Worm (Caenorhabditis elegans) whole organism, mixed stage, embryonic: Measurements from ENCODE around the gene mvb-12.

Experiments
- bed-3 ChIP-seq: fragments of 200-800 bp; sonication (Bioruptor generic); optimal IDR thresholded peaks from 3 replicates; lab custom pipeline; 2018; ENCODE audit warnings: mild to moderate bottlenecking, missing genetic modification characterization, moderate library complexity, missing compliant biosample characterization
- blmp-1 ChIP-seq: fragments of 150-350 bp; optimal IDR thresholded peaks from 2 replicates; lab custom pipeline; 2014; ENCODE audit warnings: missing biosample characterization, missing genetic modification characterization
- ceh-39 ChIP-seq: fragments of 150-350 bp; optimal IDR thresholded peaks from 2 replicates; lab custom pipeline; 2014; ENCODE audit warnings: missing biosample characterization, missing genetic modification characterization
- ces-1 ChIP-seq: fragments of 150-350 bp; optimal IDR thresholded peaks from 2 replicates; lab custom pipeline; 2014; ENCODE audit warnings: missing biosample characterization, missing genetic modification reagents, missing genetic modification characterization
- drap-1 ChIP-seq: fragments of 200-800 bp; sonication (Bioruptor generic); optimal IDR thresholded peaks from 3 replicates; lab custom pipeline; 2018; ENCODE audit warnings: mild to moderate bottlenecking, missing genetic modification characterization, missing compliant biosample characterization
- elt-1 ChIP-seq: sonication (generic microtip); optimal IDR thresholded peaks from 2 replicates; lab custom pipeline; 2017; ENCODE audit warnings: missing genetic modification characterization, mild to moderate bottlenecking, missing compliant biosample characterization, antibody characterized with exemption, moderate library complexity, borderline replicate concordance; ENCODE audit not compliant: insufficient read depth
- flh-1 ChIP-seq: fragments of 200-800 bp; sonication (Bioruptor generic); optimal IDR thresholded peaks from 2 replicates; lab custom pipeline; 2018; ENCODE audit warnings: mild to moderate bottlenecking, missing genetic modification characterization, moderate library complexity, missing compliant biosample characterization
- ham-2 ChIP-seq: fragments of 200-800 bp; sonication (Bioruptor generic); optimal IDR thresholded peaks from 2 replicates; lab custom pipeline; 2018; ENCODE audit warnings: mild to moderate bottlenecking, missing genetic modification characterization, missing compliant biosample characterization
- hlh-1 ChIP-seq: fragments of 150-350 bp; optimal IDR thresholded peaks from 2 replicates; lab custom pipeline; 2014; ENCODE audit warnings: missing biosample characterization, missing genetic modification reagents, missing genetic modification characterization
- lsy-2 ChIP-seq: fragments of 150-350 bp; optimal IDR thresholded peaks from 2 replicates; lab custom pipeline; 2014; ENCODE audit warnings: missing biosample characterization, missing genetic modification characterization
- mab-5 ChIP-seq: fragments of 150-350 bp; optimal IDR thresholded peaks from 2 replicates; lab custom pipeline; 2014; ENCODE audit warnings: missing biosample characterization, missing genetic modification characterization
- mls-2 ChIP-seq: sonication (generic microtip); optimal IDR thresholded peaks from 2 replicates; lab custom pipeline; 2016; ENCODE audit warnings: mild to moderate bottlenecking, missing genetic modification characterization, moderate library complexity, missing compliant biosample characterization
- nhr-12 ChIP-seq: fragments of 150-350 bp; optimal IDR thresholded peaks from 2 replicates; lab custom pipeline; 2014; ENCODE audit warnings: missing biosample characterization, missing genetic modification characterization
- nhr-2 ChIP-seq: fragments of 150-350 bp; optimal IDR thresholded peaks from 2 replicates; lab custom pipeline; 2014; ENCODE audit warnings: missing biosample characterization, missing genetic modification characterization
- nhr-237 ChIP-seq: fragments of 150-350 bp; optimal IDR thresholded peaks from 2 replicates; lab custom pipeline; 2014; ENCODE audit warnings: missing biosample characterization, missing genetic modification characterization
- nhr-28 ChIP-seq: fragments of 150-350 bp; optimal IDR thresholded peaks from 2 replicates; lab custom pipeline; 2014; ENCODE audit warnings: missing biosample characterization, missing genetic modification characterization
- nhr-76 ChIP-seq: sonication (generic microtip); optimal IDR thresholded peaks from 2 replicates; lab custom pipeline; 2017; ENCODE audit warnings: missing biosample characterization, missing genetic modification characterization
- sptf-1 ChIP-seq: sonication (generic microtip); optimal IDR thresholded peaks from 2 replicates; lab custom pipeline; 2017; ENCODE audit warnings: mild to moderate bottlenecking, missing genetic modification characterization, moderate library complexity, missing compliant biosample characterization
- tbx-8 ChIP-seq: fragments of 200-800 bp; sonication (Bioruptor generic); optimal IDR thresholded peaks from 2 replicates; lab custom pipeline; 2018; ENCODE audit warnings: mild to moderate bottlenecking, missing genetic modification characterization, moderate library complexity, missing compliant biosample characterization
- unc-120 ChIP-seq: sonication (generic microtip); optimal IDR thresholded peaks from 2 replicates; lab custom pipeline; 2017; ENCODE audit warnings: missing genetic modification characterization, missing compliant biosample characterization; ENCODE audit not compliant: poor library complexity, severe bottlenecking
- unc-39 ChIP-seq: fragments of 150-350 bp; optimal IDR thresholded peaks from 2 replicates; lab custom pipeline; 2014; ENCODE audit warnings: missing biosample characterization, missing genetic modification characterization
- unc-62 ChIP-seq: fragments of 150-350 bp; optimal IDR thresholded peaks from 2 replicates; lab custom pipeline; 2014; ENCODE audit warnings: missing biosample characterization, missing genetic modification reagents, missing genetic modification characterization
- ztf-11 ChIP-seq: fragments of 150-350 bp; optimal IDR thresholded peaks from 2 replicates; lab custom pipeline; 2014; ENCODE audit warnings: missing biosample characterization, missing genetic modification characterization

The mvb-12 gene

DNA sequence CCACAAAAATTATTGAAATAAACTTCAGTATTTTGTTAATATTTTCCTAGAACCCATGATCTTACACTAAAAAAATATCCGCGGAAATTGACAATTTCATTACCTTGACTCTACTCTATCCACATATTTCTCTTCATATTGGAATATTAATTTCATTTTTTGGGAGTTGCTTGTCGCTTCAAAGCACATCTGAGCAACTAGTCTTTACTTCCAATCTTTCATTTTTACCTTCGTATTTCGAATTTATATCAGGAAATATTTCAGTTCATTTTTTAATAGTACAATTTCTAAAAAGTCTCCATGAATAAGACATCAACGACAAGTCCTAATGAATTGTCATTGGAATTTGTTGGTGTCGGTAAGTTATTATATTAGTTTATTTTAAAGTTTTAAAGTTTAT lies 48.7 kb downstream of the mvb-12 start, which contains the start of gene srt-73:
Gene srt-73, plus strand, starts transcription at position 301 of the 400 bp plus-strand sequence.
- TF ChIP-seq flh-1 (GFP tag; lab: Kevin White, UChicago) (no peak), unc-120 (tag; lab: Kevin White, UChicago) (no peak), hlh-1 (tag; lab: Kevin White, UChicago) (no peak), ham-2 (GFP tag; lab: Kevin White, UChicago) (no peak), lsy-2 (tag; lab: Kevin White, UChicago) (no peak), sptf-1 (tag; lab: Kevin White, UChicago) (no peak), unc-62 (GFP tag; lab: Kevin White, UChicago) (no peak), mab-5 (tag; lab: Kevin White, UChicago) (no peak)

DNA sequence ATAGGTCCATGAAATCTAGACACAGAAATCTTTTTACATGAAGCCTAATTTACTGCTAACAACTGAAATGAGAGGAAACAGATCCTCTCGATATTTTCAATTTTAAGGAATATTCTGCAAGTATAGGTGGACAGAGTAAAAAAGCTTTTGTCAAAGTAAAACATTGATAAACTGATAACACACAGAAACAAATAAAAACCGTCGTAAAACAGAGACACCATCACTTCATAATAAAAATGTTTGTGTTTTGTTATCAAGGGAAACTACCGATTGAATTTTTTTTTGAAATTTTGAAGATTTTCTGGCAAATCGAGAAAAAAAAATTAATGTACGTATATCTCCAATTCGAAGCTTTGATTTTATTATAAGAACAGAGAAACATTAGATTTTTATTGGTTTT lies 50.8 kb downstream of the mvb-12 start:
- no peak for TF ChIP-seq ham-2 (GFP tag; lab: Kevin White, UChicago)
- no peak for TF ChIP-seq sptf-1 (tag; lab: Kevin White, UChicago)
- TF ChIP-seq ztf-11, result no peak
- no peak for TF ChIP-seq nhr-12 (tag; lab: Kevin White, UChicago)
- TF ChIP-seq ceh-39, result no peak
- TF ChIP-seq drap-1 (GFP tag; lab: Kevin White, UChicago), result no peak
- no peak for TF ChIP-seq tbx-8 (GFP tag; lab: Kevin White, UChicago)
- TF ChIP-seq mls-2, result no peak
- TF ChIP-seq mab-5 (tag; lab: Kevin White, UChicago), result no peak
- TF ChIP-seq nhr-237 (tag; lab: Kevin White, UChicago), result no peak
- no peak for TF ChIP-seq nhr-28 (tag; lab: Kevin White, UChicago)
- no peak for TF ChIP-seq bed-3 (GFP tag; lab: Kevin White, UChicago)
- no peak for TF ChIP-seq ces-1 (GFP tag; lab: Kevin White, UChicago)
- no peak for TF ChIP-seq nhr-2
- no peak for TF ChIP-seq nhr-76
- no peak for TF ChIP-seq unc-39

- TF ChIP-seq drap-1 (GFP tag; lab: Kevin White, UChicago), result no peak
- no peak for TF ChIP-seq bed-3 (GFP tag; lab: Kevin White, UChicago)
- no peak for TF ChIP-seq unc-120 (tag; lab: Kevin White, UChicago)
- no peak for TF ChIP-seq unc-39
- TF ChIP-seq elt-1 (tag; lab: Kevin White, UChicago), result no peak
- TF ChIP-seq blmp-1, result no peak
Measured at ce11 chrIV:7881726-7882125, 51.4 kb downstream of the mvb-12 start, which contains the start of gene atic-1. atic-1 (plus strand) TSS chrIV:7882026.
